Fruit fly (Drosophila melanogaster) whole organism, embryonic: ENCODE data around the gene Mybbp1A.
A peak's percentile ranks its signal among the peaks of the same experiment; 100 is the strongest.

Experiments
- Bdp1 ChIP-seq: fragments of 200-800 bp; sonication (Bioruptor generic); optimal IDR thresholded peaks from 3 replicates; lab custom pipeline; 2016; ENCODE audit warnings: missing biosample characterization, missing genetic modification characterization
- Bteb2 ChIP-seq: fragments of 200-800 bp; sonication (Bioruptor generic); optimal IDR thresholded peaks from 2 replicates; lab custom pipeline; 2016; ENCODE audit warnings: missing biosample characterization, missing genetic modification characterization
- CG11456 ChIP-seq: fragments of 200-800 bp; sonication (Bioruptor generic); IDR thresholded peaks from 3 replicates; pipeline ENCODE4 v1.3.6; 2022; ENCODE audit warnings: missing biosample characterization, missing genetic modification characterization
- CG12104 ChIP-seq: fragments of 200-800 bp; sonication (Bioruptor generic); optimal IDR thresholded peaks from 3 replicates; lab custom pipeline; 2016; ENCODE audit warnings: missing biosample characterization, missing genetic modification characterization
- CG13287 ChIP-seq: fragments of 200-800 bp; sonication (Bioruptor generic); IDR thresholded peaks from 2 replicates; pipeline ENCODE4 v1.3.6; 2022; ENCODE audit warnings: missing biosample characterization, missing genetic modification characterization; ENCODE audit not compliant: partially characterized antibody
- CG17912 ChIP-seq: fragments of 200-800 bp; sonication (Bioruptor generic); optimal IDR thresholded peaks from 2 replicates; lab custom pipeline; 2018; ENCODE audit warnings: missing biosample characterization, mild to moderate bottlenecking, missing genetic modification characterization
- CG2678 ChIP-seq: fragments of 200-800 bp; sonication (Bioruptor generic); optimal IDR thresholded peaks from 3 replicates; lab custom pipeline; 2019; ENCODE audit warnings: missing biosample characterization, mild to moderate bottlenecking, missing genetic modification characterization, moderate library complexity
- CG3407 ChIP-seq: fragments of 200-800 bp; sonication (Bioruptor generic); optimal IDR thresholded peaks from 2 replicates; lab custom pipeline; 2018; ENCODE audit warnings: missing biosample characterization, mild to moderate bottlenecking, missing genetic modification characterization
- CG4617 ChIP-seq: fragments of 200-800 bp; sonication (Bioruptor generic); optimal IDR thresholded peaks from 3 replicates; lab custom pipeline; 2016; ENCODE audit warnings: missing biosample characterization, missing genetic modification characterization, borderline replicate concordance
- CG6654 ChIP-seq: fragments of 200-800 bp; sonication (Bioruptor generic); optimal IDR thresholded peaks from 2 replicates; lab custom pipeline; 2017; ENCODE audit warnings: missing biosample characterization, mild to moderate bottlenecking, missing genetic modification characterization
- CG7928 ChIP-seq: fragments of 200-800 bp; sonication (Bioruptor generic); optimal IDR thresholded peaks from 2 replicates; lab custom pipeline; 2017; ENCODE audit warnings: missing biosample characterization, mild to moderate bottlenecking, missing genetic modification characterization
- Dp ChIP-seq: fragments of 200-800 bp; sonication (Bioruptor generic); optimal IDR thresholded peaks from 2 replicates; lab custom pipeline; 2018; ENCODE audit warnings: missing biosample characterization, mild to moderate bottlenecking, missing genetic modification characterization, moderate library complexity
- E2f2 ChIP-seq: fragments of 200-800 bp; sonication (Bioruptor generic); IDR thresholded peaks from 2 replicates; pipeline ENCODE4 v1.3.6; 2022; ENCODE audit warnings: missing biosample characterization, missing genetic modification characterization
- Gsc ChIP-seq: fragments of 200-800 bp; sonication (Bioruptor generic); IDR thresholded peaks from 2 replicates; pipeline ENCODE4 v1.3.6; 2022; ENCODE audit warnings: missing biosample characterization, missing genetic modification characterization
- MBD-R2 ChIP-seq: fragments of 200-800 bp; sonication (Bioruptor generic); IDR thresholded peaks from 2 replicates; pipeline ENCODE4 v1.3.6; 2022; ENCODE audit warnings: missing biosample characterization, missing genetic modification characterization
- MESR4 ChIP-seq: fragments of 200-800 bp; sonication (Bioruptor generic); optimal IDR thresholded peaks from 2 replicates; lab custom pipeline; 2018; ENCODE audit warnings: missing biosample characterization, mild to moderate bottlenecking, missing genetic modification characterization, moderate library complexity
- MTF-1 ChIP-seq: fragments of 200-800 bp; sonication (Bioruptor generic); optimal IDR thresholded peaks from 2 replicates; lab custom pipeline; 2018; ENCODE audit warnings: missing biosample characterization, mild to moderate bottlenecking, missing genetic modification characterization, borderline replicate concordance
- Meics ChIP-seq: fragments of 200-800 bp; sonication (Bioruptor generic); optimal IDR thresholded peaks from 2 replicates; lab custom pipeline; 2017; ENCODE audit warnings: missing biosample characterization, mild to moderate bottlenecking, missing genetic modification characterization
- Myb ChIP-seq: fragments of 200-800 bp; sonication (Bioruptor generic); optimal IDR thresholded peaks from 2 replicates; lab custom pipeline; 2016; ENCODE audit warnings: missing biosample characterization, missing genetic modification characterization
- Nf-YC ChIP-seq: fragments of 200-800 bp; optimal IDR thresholded peaks from 3 replicates; lab custom pipeline; 2019; ENCODE audit warnings: missing biosample characterization, mild to moderate bottlenecking, missing genetic modification characterization, moderate library complexity
- Opbp ChIP-seq: fragments of 200-800 bp; sonication (Bioruptor generic); IDR thresholded peaks from 3 replicates; pipeline ENCODE4 v1.3.6; 2022; ENCODE audit warnings: missing biosample characterization, missing genetic modification characterization; ENCODE audit not compliant: partially characterized antibody
- Usf ChIP-seq: fragments of 200-800 bp; sonication (Bioruptor generic); optimal IDR thresholded peaks from 2 replicates; lab custom pipeline; 2017; ENCODE audit warnings: missing genotype, missing biosample characterization, missing genetic modification characterization
- Xbp1 ChIP-seq: fragments of 200-800 bp; sonication (Bioruptor generic); optimal IDR thresholded peaks from 3 replicates; lab custom pipeline; 2016; ENCODE audit warnings: missing biosample characterization, mild to moderate bottlenecking, missing genetic modification characterization
- Xrp1 ChIP-seq: fragments of 200-800 bp; sonication (Bioruptor generic); IDR thresholded peaks from 2 replicates; pipeline ENCODE4 v1.3.6; 2022; ENCODE audit warnings: missing biosample characterization, missing genetic modification characterization
- amos ChIP-seq: fragments of 200-800 bp; sonication (Bioruptor generic); IDR thresholded peaks from 2 replicates; pipeline ENCODE4 v1.3.6; 2022; ENCODE audit warnings: missing biosample characterization, missing genetic modification characterization; ENCODE audit not compliant: partially characterized antibody
- cg ChIP-seq: fragments of 200-800 bp; sonication (Bioruptor generic); optimal IDR thresholded peaks from 3 replicates; lab custom pipeline; 2019; ENCODE audit warnings: missing biosample characterization, mild to moderate bottlenecking, missing genetic modification characterization, moderate library complexity
- exex ChIP-seq: fragments of 200-800 bp; sonication (Bioruptor generic); optimal IDR thresholded peaks from 4 replicates; lab custom pipeline; 2018; ENCODE audit warnings: missing biosample characterization, mild to moderate bottlenecking, missing genetic modification characterization, moderate library complexity
- pros ChIP-seq: fragments of 200-800 bp; sonication (Bioruptor generic); optimal IDR thresholded peaks from 3 replicates; lab custom pipeline; 2019; ENCODE audit warnings: missing biosample characterization, mild to moderate bottlenecking, missing genetic modification characterization, moderate library complexity
- sisA ChIP-seq: fragments of 200-800 bp; sonication (Bioruptor generic); IDR thresholded peaks from 2 replicates; pipeline ENCODE4 v1.3.6; 2022; ENCODE audit warnings: missing biosample characterization, missing genetic modification characterization
- slou ChIP-seq: fragments of 200-800 bp; sonication (Bioruptor generic); optimal IDR thresholded peaks from 3 replicates; lab custom pipeline; 2016; ENCODE audit warnings: missing biosample characterization, missing genetic modification characterization
- twi ChIP-seq: fragments of 200-800 bp; optimal IDR thresholded peaks from 2 replicates; lab custom pipeline; 2019; ENCODE audit warnings: missing biosample characterization, mild to moderate bottlenecking, missing genetic modification characterization, moderate library complexity
- vvl ChIP-seq: fragments of 200-800 bp; sonication (Bioruptor generic); IDR thresholded peaks from 2 replicates; pipeline ENCODE4 v1.3.6; 2022; ENCODE audit warnings: missing biosample characterization, missing genetic modification characterization
- zen ChIP-seq: fragments of 200-800 bp; sonication (Bioruptor generic); optimal IDR thresholded peaks from 3 replicates; lab custom pipeline; 2018; ENCODE audit warnings: missing biosample characterization, mild to moderate bottlenecking, missing genetic modification characterization, moderate library complexity

The Mybbp1A gene

DNA sequence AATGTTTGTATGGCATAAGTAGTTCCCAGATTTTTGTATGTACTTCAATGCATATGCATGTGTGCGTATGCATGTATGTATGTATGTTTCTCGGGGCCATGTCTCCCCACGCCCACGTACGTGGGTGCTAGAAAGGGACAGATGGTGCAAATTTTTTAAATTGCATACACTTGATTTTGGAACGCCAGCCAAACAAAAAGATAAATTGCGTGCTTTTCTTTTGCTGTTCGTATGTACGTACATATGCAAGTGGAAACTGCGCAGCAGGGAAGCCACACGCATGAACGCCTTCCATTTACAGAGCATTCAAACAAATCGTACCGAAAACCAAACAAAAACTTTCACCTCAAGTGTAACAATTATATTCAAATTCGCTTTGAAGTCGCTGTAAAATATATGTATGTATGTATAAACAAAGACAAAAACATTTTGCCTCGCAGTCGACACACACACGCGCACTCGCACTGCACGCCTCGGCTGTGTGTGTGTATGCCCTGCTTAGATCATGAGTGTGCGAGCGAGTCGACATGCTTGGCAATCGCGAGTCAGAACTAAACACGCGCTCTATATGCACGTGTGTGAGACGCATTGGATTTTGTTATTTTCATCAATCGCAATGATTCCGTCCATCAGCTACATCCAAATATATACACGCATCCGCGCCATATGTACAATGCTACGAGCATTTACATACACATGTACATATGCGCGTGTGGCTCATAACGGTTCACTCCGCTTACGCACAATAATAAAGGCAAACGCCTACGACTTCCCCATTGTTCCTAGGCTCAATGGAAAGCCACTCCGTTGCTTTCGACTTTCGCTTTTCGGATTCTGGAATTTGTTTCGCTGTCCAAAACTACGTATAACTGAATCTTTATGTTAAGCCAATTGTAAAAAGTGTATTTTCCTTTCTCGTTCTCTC is 7.3 kb downstream of the Mybbp1A start (continued):
- TF ChIP-seq Meics (GFP tag; lab: Kevin White, UChicago): no peak
- no peak for TF ChIP-seq amos (GFP tag; lab: Robert Waterston, UW)
- 0 out of 2 replicates have a peak, but pooled peaks have one; percentile 7 for TF ChIP-seq Xrp1 (GFP tag; lab: Robert Waterston, UW)
- TF ChIP-seq Bteb2 (GFP tag; lab: Kevin White, UChicago): no peak
- no peak for TF ChIP-seq CG6654
- TF ChIP-seq CG4617 (GFP tag; lab: Kevin White, UChicago): no peak
- no peak for TF ChIP-seq CG11456 (GFP tag; lab: Robert Waterston, UW)
- TF ChIP-seq Xbp1 (GFP tag; lab: Kevin White, UChicago): no peak
- no peak for TF ChIP-seq sisA (GFP tag; lab: Robert Waterston, UW)
- no peak for TF ChIP-seq CG2678
- TF ChIP-seq CG3407 (GFP tag; lab: Kevin White, UChicago): no peak
- TF ChIP-seq CG17912 (GFP tag; lab: Kevin White, UChicago): no peak
- TF ChIP-seq Bdp1: no peak
- TF ChIP-seq pros (GFP tag; lab: Kevin White, UChicago): peak; percentile 33
- TF ChIP-seq MESR4 (GFP tag; lab: Kevin White, UChicago): peak; percentile 50
- TF ChIP-seq cg (GFP tag; lab: Kevin White, UChicago): peak; percentile 91
- TF ChIP-seq Dp (GFP tag; lab: Kevin White, UChicago): no peak
- TF ChIP-seq zen (tag; lab: Kevin White, UChicago): no peak
- no peak for TF ChIP-seq CG12104 (GFP tag; lab: Kevin White, UChicago)
- no peak for TF ChIP-seq slou (GFP tag; lab: Kevin White, UChicago)
- TF ChIP-seq Usf (GFP tag; lab: Kevin White, UChicago): no peak
- TF ChIP-seq Nf-YC: peak; percentile 59
- no peak for TF ChIP-seq MTF-1
- peak; percentile 27; the same call in 1 of the 2 replicates for TF ChIP-seq vvl (GFP tag; lab: Robert Waterston, UW)
- no peak for TF ChIP-seq exex (tag; lab: Kevin White, UChicago)
- no peak for TF ChIP-seq Gsc (GFP tag; lab: Robert Waterston, UW)
- peak; percentile 36 for TF ChIP-seq twi (tag; lab: Kevin White, UChicago)
- TF ChIP-seq, all 482 proteins: peak for 42

DNA sequence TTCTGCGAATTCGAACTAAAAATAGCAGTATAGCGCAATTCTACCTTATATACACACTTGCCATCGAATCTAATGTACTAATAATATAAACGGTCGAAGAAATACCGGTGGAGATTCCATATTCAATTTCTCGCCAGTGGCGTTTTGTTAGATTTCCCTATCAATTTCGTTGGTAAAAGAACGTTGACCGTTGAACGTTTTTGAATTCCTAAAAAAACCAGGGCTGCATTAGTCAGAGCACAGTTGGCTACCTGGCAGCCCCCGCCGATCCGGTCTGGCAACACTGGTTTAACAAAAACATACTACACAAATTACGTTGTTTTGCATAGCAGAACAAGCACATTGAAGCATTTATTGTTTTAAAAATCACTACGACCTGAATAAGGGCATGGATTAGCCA is 14.4 kb downstream of the Mybbp1A start:
- TF ChIP-seq E2f2 (GFP tag; lab: Robert Waterston, UW): peak; percentile 62
- peak; percentile 10; the same call in 1 of the 2 replicates for TF ChIP-seq MBD-R2 (GFP tag; lab: Robert Waterston, UW)
- peak; percentile 82 for TF ChIP-seq Myb (GFP tag; lab: Kevin White, UChicago)
- peak; percentile 48; the same call in 1 of the 2 replicates for TF ChIP-seq CG13287 (GFP tag; lab: Robert Waterston, UW)
- TF ChIP-seq CG7928 (GFP tag; lab: Kevin White, UChicago): peak; percentile 41
- peak; percentile 37; the same call in 1 of the 2 replicates for TF ChIP-seq amos (GFP tag; lab: Robert Waterston, UW)
- peak; percentile 28; the same call in 1 of the 3 replicates for TF ChIP-seq Opbp
- TF ChIP-seq, all 482 proteins: peak for 7; not testable (repeated sequence) for 475

DNA sequence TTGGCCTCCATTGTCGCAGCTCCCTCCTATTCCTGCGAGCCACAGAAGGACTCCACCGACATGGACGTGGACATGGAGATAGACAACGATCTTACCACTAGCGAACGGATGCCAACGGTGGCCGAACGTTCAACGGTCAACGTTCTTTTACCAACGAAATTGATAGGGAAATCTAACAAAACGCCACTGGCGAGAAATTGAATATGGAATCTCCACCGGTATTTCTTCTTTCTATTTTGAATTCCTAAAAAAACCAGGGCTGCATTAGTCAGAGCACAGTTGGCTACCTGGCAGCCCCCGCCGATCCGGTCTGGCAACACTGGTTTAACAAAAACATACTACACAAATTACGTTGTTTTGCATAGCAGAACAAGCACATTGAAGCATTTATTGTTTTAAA is 14.9 kb downstream of the Mybbp1A start, which contains the start of gene CG13367:
CG13367 (plus strand) TSS at position 301 of the 400 bp plus-strand sequence.
- TF ChIP-seq CG7928 (GFP tag; lab: Kevin White, UChicago) (peak; percentile 49), MBD-R2 (GFP tag; lab: Robert Waterston, UW) (0 out of 2 replicates have a peak, but pooled peaks have one; percentile 10)
